Worm (Caenorhabditis elegans) whole organism, L1 larva: ENCODE measurements around the gene cpna-2.

Experiments
- hlh-17 ChIP-seq: fragments of 200-800 bp; sonication (Bioruptor generic); optimal IDR thresholded peaks from 2 replicates; lab custom pipeline; 2018; ENCODE audit warnings: missing genetic modification characterization, mild to moderate bottlenecking, missing compliant biosample characterization, moderate library complexity, borderline replicate concordance
- lin-13 ChIP-seq: fragments of 150-350 bp; optimal IDR thresholded peaks from 2 replicates; lab custom pipeline; 2014; ENCODE audit warnings: missing biosample characterization, missing genetic modification reagents, missing genetic modification characterization
- lin-39 ChIP-seq: fragments of 150-350 bp; optimal IDR thresholded peaks from 2 replicates; lab custom pipeline; 2014; ENCODE audit warnings: missing biosample characterization, missing genetic modification reagents, missing genetic modification characterization
- nhr-237 ChIP-seq: fragments of 150-350 bp; optimal IDR thresholded peaks from 2 replicates; lab custom pipeline; 2014; ENCODE audit warnings: missing biosample characterization, missing genetic modification characterization
- pqm-1 ChIP-seq: sonication (generic microtip); optimal IDR thresholded peaks from 3 replicates; lab custom pipeline; 2017; ENCODE audit warnings: missing biosample characterization, missing genetic modification characterization
- tbx-2 ChIP-seq: sonication (generic microtip); optimal IDR thresholded peaks from 2 replicates; lab custom pipeline; 2016; ENCODE audit warnings: missing genetic modification characterization, missing compliant biosample characterization

DNA sequence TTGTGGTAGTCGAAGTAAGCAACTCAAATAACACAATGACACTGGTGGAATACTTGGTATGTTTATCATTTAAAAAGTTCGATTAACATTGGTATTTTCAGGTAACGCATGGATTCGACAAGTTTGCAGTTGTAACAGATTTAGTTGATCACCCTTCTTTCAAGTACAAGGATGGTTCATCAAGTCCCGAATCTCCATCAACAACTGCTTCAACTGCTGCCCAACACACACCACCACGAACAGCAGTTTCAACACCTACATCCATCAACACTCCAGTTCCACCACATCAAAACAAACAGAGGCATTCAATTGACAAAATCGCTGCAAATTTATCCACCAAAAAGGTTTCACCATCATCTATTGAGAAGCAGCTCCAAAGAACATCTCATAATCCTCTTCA is 42.2 kb upstream of the cpna-2 start:
- TF ChIP-seq tbx-2 (tag; lab: Kevin White, UChicago) (no peak), lin-39 (no peak), nhr-237 (tag; lab: Kevin White, UChicago) (no peak), hlh-17 (GFP tag; lab: Kevin White, UChicago) (no peak), pqm-1 (tag; lab: Kevin White, UChicago) (no peak), lin-13 (GFP tag; lab: Kevin White, UChicago) (no peak)
